Worm (Caenorhabditis elegans): ENCODE measurements around the gene ZK154.4.
A peak's percentile ranks its signal among the peaks of the same experiment; 100 is the strongest.

Gene ZK154.4

DNA sequence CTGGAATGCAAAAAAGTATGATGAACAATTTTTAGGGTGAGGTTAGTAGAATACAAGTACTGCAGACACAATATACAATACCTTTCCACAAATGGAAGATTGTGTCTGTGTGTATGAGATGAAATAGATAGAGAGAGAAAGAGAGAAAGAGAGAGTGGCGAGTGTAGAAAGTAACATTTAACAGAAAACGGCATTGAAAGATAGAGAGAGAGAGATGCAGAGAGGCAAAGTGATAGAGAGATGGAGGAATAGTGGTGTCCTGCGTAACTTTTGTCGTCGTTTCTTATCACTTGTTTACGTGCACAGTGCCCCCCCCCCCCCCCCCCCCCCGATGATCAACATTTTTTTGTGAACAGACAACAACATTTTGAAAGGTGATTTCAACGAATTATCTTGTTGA lies 32.5 kb upstream of the ZK154.4 start (continued):
- TF ChIP-seq hmg-11 (tag; optimal IDR thresholded peaks at IDR 0.05), result no peak
- peak; percentile 77 for TF ChIP-seq ceh-28 (tag; optimal IDR thresholded peaks at IDR 0.05)
- no peak for TF ChIP-seq egl-27 (tag; optimal IDR thresholded peaks at IDR 0.05)
- no peak for TF ChIP-seq nhr-28 (tag; optimal IDR thresholded peaks at IDR 0.05)
- no peak for TF ChIP-seq nhr-77 (tag; optimal IDR thresholded peaks at IDR 0.05)

DNA sequence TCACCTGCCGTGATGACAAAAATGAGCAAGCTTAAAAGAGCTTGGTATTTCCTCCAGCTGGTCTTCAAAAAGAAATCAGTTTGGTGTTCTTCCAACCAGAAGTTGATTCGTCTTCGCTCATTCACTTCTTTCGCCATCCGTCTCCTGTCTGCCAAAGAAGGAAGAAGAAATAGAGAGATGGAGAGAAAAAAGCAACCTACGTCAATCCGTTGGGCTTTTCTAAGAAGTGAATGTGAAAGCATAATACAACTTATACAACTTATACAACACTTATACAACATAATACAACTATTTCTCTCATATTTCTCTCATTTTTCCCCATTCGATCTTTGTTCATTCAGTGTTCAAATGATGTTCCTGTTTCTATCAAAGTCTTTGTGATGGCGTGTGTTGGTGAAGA lies 28.8 kb upstream of the ZK154.4 start:
- TF ChIP-seq nhr-76 (tag; optimal IDR thresholded peaks at IDR 0.05), result no peak
- TF ChIP-seq nhr-12 (tag; optimal IDR thresholded peaks at IDR 0.05), result no peak
- TF ChIP-seq lin-15B (tag; optimal IDR thresholded peaks at IDR 0.05), result no peak
- TF ChIP-seq nfya-1 (tag; optimal IDR thresholded peaks at IDR 0.05; ENCODE audit: insufficient read depth), result peak; percentile 9
- TF ChIP-seq lin-39 (tag; optimal IDR thresholded peaks at IDR 0.05), result no peak

DNA sequence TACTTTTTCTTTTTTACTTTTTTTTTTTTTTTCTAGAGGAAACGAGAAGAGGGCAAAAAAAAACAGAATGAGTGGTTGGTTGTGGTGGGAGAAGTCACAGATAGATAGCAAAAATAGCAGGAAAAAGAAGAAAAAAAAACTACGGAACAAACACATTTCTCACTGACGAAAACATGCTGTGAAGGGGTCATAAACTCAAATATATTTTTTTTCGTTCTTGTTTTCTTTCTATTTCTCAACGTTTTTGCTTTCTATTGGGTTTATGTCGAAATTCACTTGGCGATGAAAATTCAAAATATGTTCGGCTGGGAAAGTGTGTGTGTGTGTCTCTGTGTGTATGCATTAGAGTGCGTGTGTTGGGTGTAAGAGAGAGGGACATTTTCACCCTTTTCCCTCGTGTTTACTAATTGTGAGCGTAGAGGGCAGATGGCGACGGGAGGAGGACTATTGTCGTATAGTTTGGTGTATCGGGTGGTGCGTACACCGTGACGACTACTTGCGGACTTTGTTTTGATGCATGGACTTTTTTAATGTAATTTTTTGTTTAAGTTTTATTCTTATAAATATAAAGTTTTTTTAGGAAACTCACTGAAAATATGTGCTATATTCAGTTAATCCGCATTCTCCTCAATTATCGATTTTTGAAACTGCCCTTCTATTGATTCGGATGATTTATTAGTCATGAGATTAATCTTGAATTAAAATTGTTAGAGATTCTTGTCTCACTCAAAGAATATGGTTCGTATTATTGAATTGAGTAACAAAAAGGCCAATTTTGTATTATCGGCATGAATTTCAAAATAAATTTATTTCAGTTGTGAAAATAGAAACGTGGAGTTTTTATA lies 27.4 kb upstream of the ZK154.4 start:
- TF ChIP-seq nhr-23 (tag; optimal IDR thresholded peaks at IDR 0.05), result no peak
- TF ChIP-seq fos-1 (tag; optimal IDR thresholded peaks at IDR 0.05), result no peak
- TF ChIP-seq egl-5 (tag; optimal IDR thresholded peaks at IDR 0.05), result peak; percentile 19
- TF ChIP-seq sea-2 (GFP tag; optimal IDR thresholded peaks at IDR 0.05), result peak; percentile 38
- TF ChIP-seq nhr-76 (tag; optimal IDR thresholded peaks at IDR 0.05), result no peak
- no peak for TF ChIP-seq nhr-11 (tag; optimal IDR thresholded peaks at IDR 0.05)
- peak; percentile 37 for TF ChIP-seq lin-15B (tag; optimal IDR thresholded peaks at IDR 0.05)
- TF ChIP-seq nhr-28 (tag; optimal IDR thresholded peaks at IDR 0.05), result no peak
- TF ChIP-seq elt-3 (tag; optimal IDR thresholded peaks at IDR 0.05), result no peak
- TF ChIP-seq snpc-4 (tag; optimal IDR thresholded peaks at IDR 0.05), result peak; percentile 27
- no peak for TF ChIP-seq egl-27 (tag; optimal IDR thresholded peaks at IDR 0.05)
- no peak for TF ChIP-seq ztf-4 (tag; optimal IDR thresholded peaks at IDR 0.05)
- TF ChIP-seq nfya-1 (tag; optimal IDR thresholded peaks at IDR 0.05; ENCODE audit: insufficient read depth), result peak; percentile 68
- TF ChIP-seq ceh-9 (tag; optimal IDR thresholded peaks at IDR 0.05), result no peak
- TF ChIP-seq pha-4 (tag; optimal IDR thresholded peaks at IDR 0.05), result peak; percentile 80
- TF ChIP-seq nhr-237 (tag; optimal IDR thresholded peaks at IDR 0.05), result no peak
- peak; percentile 56 for TF ChIP-seq ceh-28 (tag; optimal IDR thresholded peaks at IDR 0.05)
- TF ChIP-seq elt-1 (tag; optimal IDR thresholded peaks at IDR 0.05), result no peak
- no peak for TF ChIP-seq skn-1 (tag; optimal IDR thresholded peaks at IDR 0.05)
- no peak for TF ChIP-seq ceh-82 (tag; optimal IDR thresholded peaks at IDR 0.05)
- no peak for TF ChIP-seq ZK546.5 (tag; optimal IDR thresholded peaks at IDR 0.05)
- no peak for TF ChIP-seq unc-39 (tag; optimal IDR thresholded peaks at IDR 0.05)
- no peak for TF ChIP-seq tbx-2 (tag; optimal IDR thresholded peaks at IDR 0.05)
- no peak for TF ChIP-seq fkh-2 (tag; optimal IDR thresholded peaks at IDR 0.05)
- TF ChIP-seq fkh-10 (GFP tag; optimal IDR thresholded peaks at IDR 0.05), result no peak
- peak; percentile 58 for TF ChIP-seq nhr-25 (tag; optimal IDR thresholded peaks at IDR 0.05)
- TF ChIP-seq ceh-16 (tag; optimal IDR thresholded peaks at IDR 0.05), result no peak
- peak; percentile 84 for TF ChIP-seq hmg-11 (tag; optimal IDR thresholded peaks at IDR 0.05)
- no peak for TF ChIP-seq nhr-12 (tag; optimal IDR thresholded peaks at IDR 0.05)
- no peak for TF ChIP-seq aly-2 (tag; optimal IDR thresholded peaks at IDR 0.05)
- no peak for TF ChIP-seq daf-12 (tag; optimal IDR thresholded peaks at IDR 0.05)
- no peak for TF ChIP-seq ztf-11 (tag; optimal IDR thresholded peaks at IDR 0.05)
- TF ChIP-seq eor-1 (tag; optimal IDR thresholded peaks at IDR 0.05), result no peak
- no peak for TF ChIP-seq nhr-77 (tag; optimal IDR thresholded peaks at IDR 0.05)
- TF ChIP-seq unc-62 (GFP tag; optimal IDR thresholded peaks at IDR 0.05), result no peak
- TF ChIP-seq mml-1 (tag; optimal IDR thresholded peaks at IDR 0.05), result no peak
- TF ChIP-seq nhr-43 (tag; optimal IDR thresholded peaks at IDR 0.05; ENCODE audit: poor library complexity, severe bottlenecking), result no peak
- no peak for TF ChIP-seq lsy-12 (tag; optimal IDR thresholded peaks at IDR 0.05)
- peak; percentile 41 for TF ChIP-seq elt-2 (tag; optimal IDR thresholded peaks at IDR 0.05)
- TF ChIP-seq ama-1 (optimal IDR thresholded peaks at IDR 0.05), result no peak
- TF ChIP-seq pqm-1 (tag; optimal IDR thresholded peaks at IDR 0.05), result peak; percentile 24
- no peak for TF ChIP-seq nhr-67 (tag; optimal IDR thresholded peaks at IDR 0.05)
- peak; percentile 65 for TF ChIP-seq lin-39 (tag; optimal IDR thresholded peaks at IDR 0.05)
- no peak for TF ChIP-seq mdl-1 (tag; optimal IDR thresholded peaks at IDR 0.05)
- no peak for TF ChIP-seq zag-1 (tag; optimal IDR thresholded peaks at IDR 0.05)
- TF ChIP-seq R02D3.7 (tag; optimal IDR thresholded peaks at IDR 0.05), result no peak
- TF ChIP-seq jun-1 (tag; optimal IDR thresholded peaks at IDR 0.05), result no peak

Measured in whole organism, L3 larva.